Fruit fly (Drosophila melanogaster) whole organism, embryonic: ENCODE results near the gene Rnb.
A peak's percentile ranks its signal among the peaks of the same experiment; 100 is the strongest.

Experiments
- BtbVII ChIP-seq: fragments of 200-800 bp; sonication (Bioruptor generic); optimal IDR thresholded peaks from 3 replicates; lab custom pipeline; 2017; ENCODE audit warnings: missing biosample characterization, mild to moderate bottlenecking, missing genetic modification characterization
- CG11504 ChIP-seq: fragments of 200-800 bp; sonication (Bioruptor generic); optimal IDR thresholded peaks from 3 replicates; lab custom pipeline; 2019; ENCODE audit warnings: missing biosample characterization, mild to moderate bottlenecking, missing genetic modification characterization, moderate library complexity
- CG12769 ChIP-seq: fragments of 200-800 bp; sonication (Bioruptor generic); optimal IDR thresholded peaks from 2 replicates; lab custom pipeline; 2019; ENCODE audit warnings: missing biosample characterization, mild to moderate bottlenecking, missing genetic modification characterization, moderate library complexity
- CG13287 ChIP-seq: fragments of 200-800 bp; sonication (Bioruptor generic); IDR thresholded peaks from 2 replicates; pipeline ENCODE4 v1.3.6; 2022; ENCODE audit warnings: missing biosample characterization, missing genetic modification characterization; ENCODE audit not compliant: partially characterized antibody
- CG13624 ChIP-seq: fragments of 200-800 bp; sonication (Bioruptor generic); optimal IDR thresholded peaks from 2 replicates; lab custom pipeline; 2016; ENCODE audit warnings: missing biosample characterization, missing genetic modification characterization
- CG14014 ChIP-seq: fragments of 200-800 bp; sonication (Bioruptor generic); IDR thresholded peaks from 2 replicates; pipeline ENCODE4 v1.3.6; 2022; ENCODE audit warnings: missing biosample characterization, missing genetic modification characterization
- CG14860 ChIP-seq: fragments of 200-800 bp; sonication (Bioruptor generic); IDR thresholded peaks from 3 replicates; pipeline ENCODE4 v1.3.6; 2022; ENCODE audit warnings: missing biosample characterization, missing genetic modification characterization; ENCODE audit not compliant: partially characterized antibody
- CG15514 ChIP-seq: fragments of 200-800 bp; sonication (Bioruptor generic); optimal IDR thresholded peaks from 3 replicates; lab custom pipeline; 2017; ENCODE audit warnings: missing biosample characterization, missing genetic modification characterization, mild to moderate bottlenecking, moderate library complexity, missing genetic modification reagents
- CG18011 ChIP-seq: fragments of 200-800 bp; sonication (Bioruptor generic); optimal IDR thresholded peaks from 2 replicates; lab custom pipeline; 2017; ENCODE audit warnings: missing biosample characterization, missing genetic modification characterization, mild to moderate bottlenecking, moderate library complexity, missing genotype
- CG34422 ChIP-seq: fragments of 200-800 bp; sonication (Bioruptor generic); IDR thresholded peaks from 3 replicates; pipeline ENCODE4 v1.3.6; 2022; ENCODE audit warnings: missing biosample characterization, missing genetic modification characterization
- CG4328 ChIP-seq: fragments of 200-800 bp; sonication (Bioruptor generic); optimal IDR thresholded peaks from 3 replicates; lab custom pipeline; 2017; ENCODE audit warnings: missing biosample characterization, missing genetic modification reagents, missing genetic modification characterization
- CG6683 ChIP-seq: fragments of 200-800 bp; sonication (Bioruptor generic); optimal IDR thresholded peaks from 2 replicates; lab custom pipeline; 2017; ENCODE audit warnings: missing biosample characterization, mild to moderate bottlenecking, missing genetic modification characterization, missing genetic modification reagents
- CG6765 ChIP-seq: fragments of 200-800 bp; sonication (Bioruptor generic); optimal IDR thresholded peaks from 3 replicates; lab custom pipeline; 2017; ENCODE audit warnings: missing biosample characterization, mild to moderate bottlenecking, missing genetic modification characterization
- CG7839 ChIP-seq: fragments of 200-800 bp; sonication (Bioruptor generic); optimal IDR thresholded peaks from 3 replicates; lab custom pipeline; 2018; ENCODE audit warnings: missing biosample characterization, mild to moderate bottlenecking, missing genetic modification characterization, moderate library complexity
- CG9727 ChIP-seq: fragments of 200-800 bp; sonication (Bioruptor generic); optimal IDR thresholded peaks from 3 replicates; lab custom pipeline; 2017; ENCODE audit warnings: missing biosample characterization, mild to moderate bottlenecking, missing genetic modification characterization
- Deaf1 ChIP-seq: fragments of 200-800 bp; optimal IDR thresholded peaks from 3 replicates; lab custom pipeline; 2019; ENCODE audit warnings: missing biosample characterization, mild to moderate bottlenecking, missing genetic modification characterization, moderate library complexity
- Dll ChIP-seq: fragments of 200-800 bp; sonication (Bioruptor generic); IDR thresholded peaks from 4 replicates; pipeline ENCODE4 v1.3.6; 2022; ENCODE audit warnings: missing biosample characterization, missing genetic modification characterization; ENCODE audit not compliant: partially characterized antibody
- Drgx ChIP-seq: fragments of 200-800 bp; sonication (Bioruptor generic); IDR thresholded peaks from 2 replicates; pipeline ENCODE4 v1.3.6; 2022; ENCODE audit warnings: missing biosample characterization, missing genetic modification characterization
- ERR ChIP-seq: fragments of 200-800 bp; sonication (Bioruptor generic); optimal IDR thresholded peaks from 2 replicates; lab custom pipeline; 2016; ENCODE audit warnings: missing biosample characterization, missing genetic modification characterization
- Fer1 ChIP-seq: fragments of 200-800 bp; sonication (Bioruptor generic); optimal IDR thresholded peaks from 2 replicates; lab custom pipeline; 2017; ENCODE audit warnings: missing biosample characterization, mild to moderate bottlenecking, missing genetic modification characterization
- HmgZ ChIP-seq: fragments of 200-800 bp; sonication (Bioruptor generic); optimal IDR thresholded peaks from 2 replicates; lab custom pipeline; 2018; ENCODE audit warnings: missing biosample characterization, mild to moderate bottlenecking, missing genetic modification characterization
- Jarid2 ChIP-seq: fragments of 200-800 bp; sonication (Bioruptor generic); optimal IDR thresholded peaks from 3 replicates; lab custom pipeline; 2017; ENCODE audit warnings: mild to moderate bottlenecking, missing biosample characterization, missing genetic modification reagents, missing genetic modification characterization
- NFAT ChIP-seq: fragments of 200-800 bp; sonication (Bioruptor generic); IDR thresholded peaks from 2 replicates; pipeline ENCODE4 v1.3.6; 2022; ENCODE audit warnings: missing biosample characterization, missing genetic modification characterization
- Nf-YA ChIP-seq: fragments of 200-800 bp; sonication (Bioruptor generic); IDR thresholded peaks from 2 replicates; pipeline ENCODE4 v1.3.6; 2022; ENCODE audit warnings: missing biosample characterization, missing genetic modification characterization
- Pdp1 ChIP-seq, 2 experiments: fragments of 200-800 bp; sonication (Bioruptor generic); optimal IDR thresholded peaks; 3 replicates each; lab custom pipeline; 2016; ENCODE audit warnings: missing biosample characterization in 2 of 2, missing genetic modification characterization in 2 of 2, mild to moderate bottlenecking in 1 of 2, moderate library complexity in 1 of 2
- Scr ChIP-seq: fragments of 200-800 bp; sonication (Bioruptor generic); IDR thresholded peaks from 2 replicates; pipeline ENCODE4 v1.3.6; 2022; ENCODE audit warnings: missing biosample characterization, missing genetic modification characterization; ENCODE audit not compliant: partially characterized antibody
- bab2 ChIP-seq: fragments of 200-800 bp; sonication (Bioruptor generic); optimal IDR thresholded peaks from 2 replicates; lab custom pipeline; 2016; ENCODE audit warnings: missing biosample characterization, missing genetic modification characterization
- ci ChIP-seq: fragments of 200-800 bp; sonication (Bioruptor generic); IDR thresholded peaks from 3 replicates; pipeline ENCODE4 v1.3.6; 2022; ENCODE audit warnings: missing biosample characterization, missing genetic modification characterization
- corto ChIP-seq: fragments of 200-800 bp; sonication (Bioruptor generic); optimal IDR thresholded peaks from 2 replicates; lab custom pipeline; 2016; ENCODE audit warnings: missing biosample characterization, mild to moderate bottlenecking, missing genetic modification characterization, moderate library complexity
- cwo ChIP-seq: fragments of 200-800 bp; sonication (Bioruptor generic); optimal IDR thresholded peaks from 3 replicates; lab custom pipeline; 2017; ENCODE audit warnings: missing biosample characterization, missing genetic modification characterization, mild to moderate bottlenecking, moderate library complexity, missing genetic modification reagents
- dmrt99B ChIP-seq: fragments of 200-800 bp; sonication (Bioruptor generic); optimal IDR thresholded peaks from 2 replicates; lab custom pipeline; 2018; ENCODE audit warnings: missing biosample characterization, mild to moderate bottlenecking, missing genetic modification characterization, moderate library complexity
- eve ChIP-seq, 2 experiments: fragments of >200 bp; optimal IDR thresholded peaks; 2 replicates each; lab custom pipeline; 2017; ENCODE audit warnings: missing biosample characterization in 2 of 2, missing genetic modification characterization in 2 of 2
- gcm ChIP-seq: fragments of 200-800 bp; sonication (Bioruptor generic); optimal IDR thresholded peaks from 2 replicates; lab custom pipeline; 2019; ENCODE audit warnings: missing biosample characterization, mild to moderate bottlenecking, missing genetic modification characterization, moderate library complexity
- inv ChIP-seq: fragments of 200-800 bp; sonication (Bioruptor generic); IDR thresholded peaks from 2 replicates; pipeline ENCODE4 v1.3.6; 2022; ENCODE audit warnings: missing biosample characterization, missing genetic modification characterization; ENCODE audit not compliant: partially characterized antibody
- kay ChIP-seq: fragments of 200-800 bp; sonication (Bioruptor generic); optimal IDR thresholded peaks from 2 replicates; lab custom pipeline; 2016; ENCODE audit warnings: missing biosample characterization, missing genetic modification characterization
- lbe ChIP-seq: fragments of 200-800 bp; sonication (Bioruptor generic); optimal IDR thresholded peaks from 2 replicates; lab custom pipeline; 2016; ENCODE audit warnings: missing biosample characterization, mild to moderate bottlenecking, missing genetic modification characterization
- lov ChIP-seq, 2 experiments: fragments of 200-800 bp in 1 of 2; fragments of >200 bp in 1 of 2; sonication (Bioruptor generic) in 1 of 2; IDR thresholded peaks in 1 of 2; optimal IDR thresholded peaks in 1 of 2; 2 replicates in 1 of 2; 3 replicates in 1 of 2; pipeline versions ENCODE4 v1.3.6 to Lab custom; 2017 to 2022; ENCODE audit warnings: missing biosample characterization in 1 of 2, missing genetic modification characterization in 1 of 2
- ro ChIP-seq: fragments of 200-800 bp; sonication (Bioruptor generic); IDR thresholded peaks from 2 replicates; pipeline ENCODE4 v1.3.6; 2022; ENCODE audit warnings: missing biosample characterization, missing genetic modification characterization
- run ChIP-seq: fragments of 200-800 bp; sonication (Bioruptor generic); optimal IDR thresholded peaks from 3 replicates; lab custom pipeline; 2018; ENCODE audit warnings: missing biosample characterization, mild to moderate bottlenecking, missing genetic modification characterization
- sens ChIP-seq: fragments of 200-800 bp; sonication (Bioruptor generic); peaks from one replicate; lab custom pipeline; 2016; ENCODE audit warnings: missing biosample characterization, missing genetic modification characterization
- slp2 ChIP-seq: fragments of 200-800 bp; sonication (Bioruptor generic); optimal IDR thresholded peaks from 2 replicates; lab custom pipeline; 2016; ENCODE audit warnings: missing biosample characterization, missing genetic modification characterization
- ssp ChIP-seq: fragments of 200-800 bp; sonication (Bioruptor generic); IDR thresholded peaks from 2 replicates; pipeline ENCODE4 v1.3.6; 2022; ENCODE audit warnings: missing biosample characterization, missing genetic modification characterization
- tap ChIP-seq: fragments of 200-800 bp; optimal IDR thresholded peaks from 3 replicates; lab custom pipeline; 2019; ENCODE audit warnings: missing biosample characterization, mild to moderate bottlenecking, missing genetic modification characterization, moderate library complexity
- tgo ChIP-seq: fragments of 200-800 bp; sonication (Bioruptor generic); IDR thresholded peaks from 3 replicates; pipeline ENCODE4 v1.3.6; 2022; ENCODE audit warnings: missing biosample characterization, missing genetic modification characterization
- tna ChIP-seq: fragments of 200-800 bp; sonication (Bioruptor generic); IDR thresholded peaks from 2 replicates; pipeline ENCODE4 v1.3.6; 2022; ENCODE audit warnings: missing biosample characterization, missing genetic modification characterization; ENCODE audit not compliant: partially characterized antibody
- twi ChIP-seq: fragments of 200-800 bp; optimal IDR thresholded peaks from 2 replicates; lab custom pipeline; 2019; ENCODE audit warnings: missing biosample characterization, mild to moderate bottlenecking, missing genetic modification characterization, moderate library complexity
- wdn ChIP-seq: fragments of 200-800 bp; sonication (Bioruptor generic); IDR thresholded peaks from 2 replicates; pipeline ENCODE4 v1.3.6; 2022; ENCODE audit warnings: missing biosample characterization, missing genetic modification characterization
- z ChIP-seq: fragments of 200-800 bp; sonication (Bioruptor generic); IDR thresholded peaks from 3 replicates; pipeline ENCODE4 v1.3.6; 2022; ENCODE audit warnings: missing biosample characterization, missing genetic modification characterization
- zen2 ChIP-seq: fragments of 200-800 bp; sonication (Bioruptor generic); IDR thresholded peaks from 3 replicates; pipeline ENCODE4 v1.3.6; 2022; ENCODE audit warnings: missing biosample characterization, missing genetic modification characterization; ENCODE audit not compliant: partially characterized antibody

The Rnb gene

DNA sequence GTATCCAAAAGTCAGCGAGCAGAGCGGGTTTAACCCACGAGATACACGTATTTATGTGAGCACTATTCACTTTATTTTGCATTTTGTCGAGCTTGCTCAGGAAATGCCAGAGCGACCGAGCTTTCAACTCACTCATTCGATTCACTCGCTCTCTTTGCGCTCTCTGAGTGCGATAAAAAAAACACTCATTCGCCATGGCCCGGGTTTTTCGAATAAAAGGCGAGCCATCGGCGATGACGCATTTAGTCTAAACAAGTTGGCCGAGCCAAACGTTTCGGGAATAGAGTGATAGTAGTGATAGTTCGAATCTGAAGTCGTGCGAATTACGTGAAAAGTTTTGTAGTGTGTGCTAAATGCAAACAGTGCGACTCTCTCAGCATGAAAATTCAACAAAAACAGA is 16.8 kb downstream of the Rnb start (continued):
- TF ChIP-seq tgo (GFP tag; lab: Robert Waterston, UW) = no peak
- TF ChIP-seq CG6683 (GFP tag; lab: Kevin White, UChicago) = peak; percentile 33
- no peak for TF ChIP-seq wdn (GFP tag; lab: Robert Waterston, UW)
- TF ChIP-seq CG12769 (tag; lab: Kevin White, UChicago) = peak; percentile 65
- TF ChIP-seq ERR (GFP tag; lab: Kevin White, UChicago) = peak; percentile 16
- peak; percentile 94 for TF ChIP-seq Jarid2 (GFP tag; lab: Kevin White, UChicago)
- TF ChIP-seq dmrt99B = peak; percentile 24
- peak; percentile 19 for TF ChIP-seq CG7839 (tag; lab: Kevin White, UChicago)
- TF ChIP-seq zen2 (GFP tag; lab: Robert Waterston, UW) = peak; percentile 51; the same call in 1 of the 3 replicates
- TF ChIP-seq tap (tag; lab: Kevin White, UChicago) = peak; percentile 22
- peak; percentile 60 for TF ChIP-seq Fer1 (GFP tag; lab: Kevin White, UChicago)
- TF ChIP-seq CG11504 (tag; lab: Kevin White, UChicago) = peak; percentile 25
- no peak for TF ChIP-seq bab2 (GFP tag; lab: Kevin White, UChicago)
- no peak for TF ChIP-seq Pdp1 (GFP tag; optimal IDR thresholded peaks at IDR 0.05; lab: Kevin White, UChicago)
- peak; percentile 99 for TF ChIP-seq kay (GFP tag; lab: Kevin White, UChicago)
- TF ChIP-seq eve (GFP tag; optimal IDR thresholded peaks at IDR 0.05; lab: Kevin White, UChicago) = no peak
- peak; percentile 76 for TF ChIP-seq CG13624 (GFP tag; lab: Kevin White, UChicago)
- TF ChIP-seq Scr = peak; percentile 44; the same call in 1 of the 2 replicates
- TF ChIP-seq BtbVII (GFP tag; lab: Kevin White, UChicago) = peak; percentile 23
- peak; percentile 56; the same call in 1 of the 2 replicates for TF ChIP-seq tna (GFP tag; lab: Robert Waterston, UW)
- TF ChIP-seq lov (optimal IDR thresholded peaks at IDR 0.05; lab: Kevin White, UChicago) = no peak
- no peak for TF ChIP-seq lov (GFP tag; IDR thresholded peaks at IDR 0.05; lab: Robert Waterston, UW)
- peak; percentile 16 for TF ChIP-seq run (tag; lab: Kevin White, UChicago)
- no peak for TF ChIP-seq CG18011 (GFP tag; lab: Kevin White, UChicago)
- TF ChIP-seq twi (tag; lab: Kevin White, UChicago) = no peak
- no peak for TF ChIP-seq CG14014 (GFP tag; lab: Robert Waterston, UW)
- peak; percentile 40; the same call in 1 of the 4 replicates for TF ChIP-seq Dll (GFP tag; lab: Robert Waterston, UW)
- TF ChIP-seq z (GFP tag; lab: Robert Waterston, UW) = peak; percentile 98
- peak; percentile 63 for TF ChIP-seq CG13287 (GFP tag; lab: Robert Waterston, UW)
- no peak for TF ChIP-seq slp2 (GFP tag; lab: Kevin White, UChicago)
- no peak for TF ChIP-seq CG14860
- peak; percentile 10 for TF ChIP-seq CG4328 (GFP tag; lab: Kevin White, UChicago)
- peak; percentile 28; the same call in 1 of the 2 replicates for TF ChIP-seq inv
- peak; percentile 15 for TF ChIP-seq CG9727
- no peak for TF ChIP-seq ssp (GFP tag; lab: Robert Waterston, UW)
- TF ChIP-seq corto (GFP tag; lab: Kevin White, UChicago) = no peak
- TF ChIP-seq Deaf1 (tag; lab: Kevin White, UChicago) = peak; percentile 74
- TF ChIP-seq cwo (GFP tag; lab: Kevin White, UChicago) = peak; percentile 34
- TF ChIP-seq CG6765 (GFP tag; lab: Kevin White, UChicago) = peak; percentile 44
- peak; percentile 42 for TF ChIP-seq sens (GFP tag; lab: Kevin White, UChicago)
- TF ChIP-seq gcm = peak; percentile 10
- no peak for TF ChIP-seq ro
- TF ChIP-seq Drgx (GFP tag; lab: Robert Waterston, UW) = no peak
- TF ChIP-seq CG15514 = peak; percentile 82
- TF ChIP-seq ci (GFP tag; lab: Robert Waterston, UW) = peak; percentile 56; the same call in 2 of the 3 replicates
- TF ChIP-seq Nf-YA = 0 out of 2 replicates have a peak, but pooled peaks have one; percentile 14
- TF ChIP-seq lbe = peak; percentile 40
- TF ChIP-seq CG34422 = peak; percentile 48; the same call in 1 of the 3 replicates
- peak; percentile 26 for TF ChIP-seq HmgZ (tag; lab: Kevin White, UChicago)
- TF ChIP-seq NFAT (GFP tag; lab: Robert Waterston, UW) = peak; percentile 61
